Fruit fly (Drosophila melanogaster) whole organism, embryonic: ENCODE measurements around the gene CG7080.
"Not testable (repeated sequence)": the region's sequence is repeated elsewhere in the genome, so short reads cannot be mapped to it uniquely, and the experiment has no call there.

Experiments
- CG12744 ChIP-seq: fragments of 200-800 bp; sonication (Bioruptor generic); optimal IDR thresholded peaks from 2 replicates; lab custom pipeline; 2016; ENCODE audit warnings: missing biosample characterization, missing genetic modification characterization
- CG18619 ChIP-seq: fragments of 200-800 bp; sonication (Bioruptor generic); optimal IDR thresholded peaks from 3 replicates; lab custom pipeline; 2017; ENCODE audit warnings: missing biosample characterization, mild to moderate bottlenecking, missing genetic modification characterization
- CG3407 ChIP-seq: fragments of 200-800 bp; sonication (Bioruptor generic); optimal IDR thresholded peaks from 2 replicates; lab custom pipeline; 2018; ENCODE audit warnings: missing biosample characterization, mild to moderate bottlenecking, missing genetic modification characterization
- Max ChIP-seq: fragments of 200-800 bp; sonication (Bioruptor generic); optimal IDR thresholded peaks from 2 replicates; lab custom pipeline; 2016; ENCODE audit warnings: missing biosample characterization, mild to moderate bottlenecking, missing genetic modification characterization
- TFAM ChIP-seq: fragments of 200-800 bp; sonication (Bioruptor generic); optimal IDR thresholded peaks from 2 replicates; lab custom pipeline; 2017; ENCODE audit warnings: missing biosample characterization, missing genetic modification characterization, inconsistent platforms
- corto ChIP-seq: fragments of 200-800 bp; sonication (Bioruptor generic); optimal IDR thresholded peaks from 2 replicates; lab custom pipeline; 2016; ENCODE audit warnings: missing biosample characterization, mild to moderate bottlenecking, missing genetic modification characterization, moderate library complexity
- emc ChIP-seq: fragments of 200-800 bp; sonication (Bioruptor generic); optimal IDR thresholded peaks from 2 replicates; lab custom pipeline; 2016; ENCODE audit warnings: missing biosample characterization, missing genetic modification characterization
- jing ChIP-seq: fragments of 200-800 bp; sonication (Bioruptor generic); optimal IDR thresholded peaks from 2 replicates; lab custom pipeline; 2018; ENCODE audit warnings: missing biosample characterization, mild to moderate bottlenecking, missing genetic modification characterization
- pfk ChIP-seq: fragments of 200-800 bp; sonication (Bioruptor generic); optimal IDR thresholded peaks from 2 replicates; lab custom pipeline; 2018; ENCODE audit warnings: missing biosample characterization, mild to moderate bottlenecking, missing genetic modification characterization, moderate library complexity
- tna ChIP-seq: fragments of 200-800 bp; sonication (Bioruptor generic); IDR thresholded peaks from 2 replicates; pipeline ENCODE4 v1.3.6; 2022; ENCODE audit warnings: missing biosample characterization, missing genetic modification characterization; ENCODE audit not compliant: partially characterized antibody
- toy ChIP-seq: fragments of 200-800 bp; sonication (Bioruptor generic); IDR thresholded peaks from 2 replicates; pipeline ENCODE4 v1.3.6; 2022; ENCODE audit warnings: missing biosample characterization, missing genetic modification characterization
- vvl ChIP-seq: fragments of 200-800 bp; sonication (Bioruptor generic); IDR thresholded peaks from 2 replicates; pipeline ENCODE4 v1.3.6; 2022; ENCODE audit warnings: missing biosample characterization, missing genetic modification characterization

dm6 chr3R:22298505-22298904, 30.6 kb upstream of the CG7080 start, which contains the start of gene CG7084:
- TF ChIP-seq corto (GFP tag; lab: Kevin White, UChicago); toy (GFP tag; lab: Robert Waterston, UW); jing; vvl (GFP tag; lab: Robert Waterston, UW); TFAM (GFP tag; lab: Kevin White, UChicago); pfk (GFP tag; lab: Kevin White, UChicago); Max (GFP tag; lab: Kevin White, UChicago); CG3407; CG12744 (GFP tag; lab: Kevin White, UChicago); emc (GFP tag; lab: Kevin White, UChicago); CG18619 (GFP tag; lab: Kevin White, UChicago); tna (GFP tag; lab: Robert Waterston, UW): not testable (repeated sequence)
